Worm (Caenorhabditis elegans) whole organism, young adult: ENCODE results near the gene mfsd-11.

ENCODE experiments used
- B0019.2 ChIP-seq: fragments of 200-800 bp; sonication (Bioruptor generic); conservative IDR thresholded peaks from 2 replicates; pipeline ENCODE4 v1.3.6; 2022; ENCODE audit warnings: missing genetic modification reagents, missing genetic modification characterization, missing compliant biosample characterization
- F23B12.7 ChIP-seq: sonication (generic microtip); optimal IDR thresholded peaks from 2 replicates; lab custom pipeline; 2017; ENCODE audit warnings: missing genetic modification characterization, mild to moderate bottlenecking, missing compliant biosample characterization, antibody characterized with exemption, moderate library complexity; ENCODE audit not compliant: insufficient read depth
- F33H1.4 ChIP-seq: fragments of 200-800 bp; sonication (Bioruptor generic); IDR thresholded peaks from 2 replicates; pipeline ENCODE4 v1.3.6; 2022; ENCODE audit warnings: missing genetic modification reagents, missing genetic modification characterization, missing compliant biosample characterization
- F37B4.10 ChIP-seq: fragments of 200-800 bp; sonication (Bioruptor generic); IDR thresholded peaks from 2 replicates; pipeline ENCODE4 v1.3.6; 2022; ENCODE audit warnings: missing genetic modification characterization, missing compliant biosample characterization
- F49E8.2 ChIP-seq: sonication (generic microtip); optimal IDR thresholded peaks from 3 replicates; lab custom pipeline; 2017; ENCODE audit warnings: missing genetic modification characterization, mild to moderate bottlenecking, missing compliant biosample characterization, antibody characterized with exemption, moderate library complexity; ENCODE audit not compliant: insufficient read depth
- K11D2.4 ChIP-seq: fragments of 200-800 bp; sonication (Bioruptor generic); IDR thresholded peaks from 2 replicates; pipeline ENCODE4 v1.3.6; 2022; ENCODE audit warnings: missing genetic modification reagents, missing genetic modification characterization, missing compliant biosample characterization
- K12H6.12 ChIP-seq: fragments of 200-800 bp; sonication (Bioruptor generic); optimal IDR thresholded peaks from 2 replicates; lab custom pipeline; 2018; ENCODE audit warnings: mild to moderate bottlenecking, missing genetic modification characterization, missing compliant biosample characterization
- Y95B8A.8 ChIP-seq: fragments of 200-800 bp; sonication (Bioruptor generic); IDR thresholded peaks from 2 replicates; pipeline ENCODE4 v1.3.6; 2022; ENCODE audit warnings: missing genetic modification reagents, missing genetic modification characterization, missing compliant biosample characterization
- ZK185.1 ChIP-seq: sonication (generic microtip); optimal IDR thresholded peaks from 2 replicates; lab custom pipeline; 2016; ENCODE audit warnings: mild to moderate bottlenecking, missing genetic modification characterization, missing compliant biosample characterization; ENCODE audit not compliant: poor library complexity, severe bottlenecking
- akir-1 ChIP-seq: fragments of 200-800 bp; sonication (Bioruptor generic); optimal IDR thresholded peaks from 2 replicates; lab custom pipeline; 2018; ENCODE audit warnings: mild to moderate bottlenecking, missing genetic modification characterization, moderate library complexity, missing compliant biosample characterization
- aptf-3 ChIP-seq: fragments of 200-800 bp; sonication (Bioruptor generic); IDR thresholded peaks from 2 replicates; pipeline ENCODE4 v1.3.6; 2022; ENCODE audit warnings: missing genetic modification characterization, missing compliant biosample characterization
- atf-7 ChIP-seq: sonication (generic microtip); optimal IDR thresholded peaks from 2 replicates; lab custom pipeline; 2017; ENCODE audit warnings: mild to moderate bottlenecking, missing genetic modification characterization, missing compliant biosample characterization
- athp-1 ChIP-seq: sonication (generic microtip); optimal IDR thresholded peaks from 2 replicates; lab custom pipeline; 2017; ENCODE audit warnings: mild to moderate bottlenecking, missing genetic modification characterization, missing compliant biosample characterization
- attf-3 ChIP-seq: fragments of 200-800 bp; sonication (Bioruptor generic); conservative IDR thresholded peaks from 2 replicates; pipeline ENCODE4 v1.3.6; 2022; ENCODE audit warnings: missing genetic modification reagents, missing genetic modification characterization, missing compliant biosample characterization
- attf-6 ChIP-seq: fragments of 200-800 bp; sonication (Bioruptor generic); IDR thresholded peaks from 2 replicates; pipeline ENCODE4 v1.3.6; 2022; ENCODE audit warnings: missing genetic modification reagents, missing genetic modification characterization, missing compliant biosample characterization
- ceh-40 ChIP-seq: fragments of 200-800 bp; sonication (Bioruptor generic); IDR thresholded peaks from 2 replicates; pipeline ENCODE4 v1.3.6; 2022; ENCODE audit warnings: missing genetic modification characterization, missing compliant biosample characterization
- ceh-79 ChIP-seq: sonication (generic microtip); optimal IDR thresholded peaks from 2 replicates; lab custom pipeline; 2017; ENCODE audit warnings: mild to moderate bottlenecking, missing genetic modification characterization, missing compliant biosample characterization
- die-1 ChIP-seq: sonication (generic microtip); optimal IDR thresholded peaks from 2 replicates; lab custom pipeline; 2016; ENCODE audit warnings: missing genotype, mild to moderate bottlenecking, missing genetic modification characterization, missing compliant biosample characterization
- dox-1 ChIP-seq: fragments of 200-800 bp; sonication (Bioruptor generic); IDR thresholded peaks from 2 replicates; pipeline ENCODE4 v1.3.6; 2022; ENCODE audit warnings: missing genetic modification reagents, missing genetic modification characterization, missing compliant biosample characterization
- efl-1 ChIP-seq: fragments of 150-350 bp; optimal IDR thresholded peaks from 2 replicates; lab custom pipeline; 2014; ENCODE audit warnings: missing biosample characterization, missing genetic modification reagents, missing genetic modification characterization
- ekl-4 ChIP-seq: fragments of 200-800 bp; sonication (Bioruptor generic); IDR thresholded peaks from 2 replicates; pipeline ENCODE4 v1.3.6; 2022; ENCODE audit warnings: missing genetic modification reagents, missing genetic modification characterization, missing compliant biosample characterization
- ets-4 ChIP-seq: fragments of 200-800 bp; sonication (Bioruptor generic); optimal IDR thresholded peaks from 2 replicates; lab custom pipeline; 2018; ENCODE audit warnings: mild to moderate bottlenecking, missing genetic modification characterization, missing compliant biosample characterization
- fkh-3 ChIP-seq: sonication (generic microtip); optimal IDR thresholded peaks from 2 replicates; lab custom pipeline; 2016; ENCODE audit warnings: mild to moderate bottlenecking, missing genetic modification characterization, missing compliant biosample characterization
- gei-17 ChIP-seq: fragments of 200-800 bp; sonication (Bioruptor generic); optimal IDR thresholded peaks from 2 replicates; lab custom pipeline; 2018; ENCODE audit warnings: mild to moderate bottlenecking, missing genetic modification characterization, missing compliant biosample characterization
- hlh-12 ChIP-seq: sonication (generic microtip); optimal IDR thresholded peaks from 2 replicates; lab custom pipeline; 2016; ENCODE audit warnings: missing genetic modification characterization, missing compliant biosample characterization
- hlh-26 ChIP-seq: fragments of 200-800 bp; sonication (Bioruptor generic); conservative IDR thresholded peaks from 2 replicates; pipeline ENCODE4 v1.3.6; 2022; ENCODE audit warnings: missing genetic modification reagents, missing genetic modification characterization, missing compliant biosample characterization
- hsf-1 ChIP-seq: fragments of 200-800 bp; sonication (Bioruptor generic); IDR thresholded peaks from 2 replicates; pipeline ENCODE4 v1.3.6; 2022; ENCODE audit warnings: missing genetic modification reagents, missing genetic modification characterization, missing compliant biosample characterization
- let-526 ChIP-seq: fragments of 200-800 bp; sonication (Bioruptor generic); IDR thresholded peaks from 2 replicates; pipeline ENCODE4 v1.3.6; 2022; ENCODE audit warnings: missing genetic modification reagents, missing genetic modification characterization, missing compliant biosample characterization
- lsy-27 ChIP-seq: sonication (generic microtip); optimal IDR thresholded peaks from 2 replicates; lab custom pipeline; 2017; ENCODE audit warnings: missing genetic modification characterization, mild to moderate bottlenecking, missing compliant biosample characterization, antibody characterized with exemption, missing genotype, borderline replicate concordance; ENCODE audit not compliant: insufficient read depth
- madf-3 ChIP-seq: fragments of 200-800 bp; sonication (Bioruptor generic); IDR thresholded peaks from 2 replicates; pipeline ENCODE4 v1.3.6; 2022; ENCODE audit warnings: missing genetic modification reagents, missing genetic modification characterization, missing compliant biosample characterization
- mel-28 ChIP-seq: sonication (generic microtip); optimal IDR thresholded peaks from 2 replicates; lab custom pipeline; 2016; ENCODE audit warnings: borderline replicate concordance, mild to moderate bottlenecking, missing genetic modification characterization, missing compliant biosample characterization
- mxl-1 ChIP-seq: sonication (generic microtip); optimal IDR thresholded peaks from 2 replicates; lab custom pipeline; 2016; ENCODE audit warnings: missing genetic modification characterization, missing compliant biosample characterization
- nfya-1 ChIP-seq: sonication (generic microtip); optimal IDR thresholded peaks from 2 replicates; lab custom pipeline; 2017; ENCODE audit warnings: antibody characterized with exemption, missing compliant biosample characterization, missing genetic modification characterization, borderline replicate concordance; ENCODE audit not compliant: insufficient read depth
- nfya-2 ChIP-seq: fragments of 200-800 bp; sonication (Bioruptor generic); IDR thresholded peaks from 2 replicates; pipeline ENCODE4 v1.3.6; 2022; ENCODE audit warnings: missing genetic modification reagents, missing genetic modification characterization, missing compliant biosample characterization
- nhr-120 ChIP-seq: fragments of 200-800 bp; sonication (Bioruptor generic); IDR thresholded peaks from 2 replicates; pipeline ENCODE4 v1.3.6; 2022; ENCODE audit warnings: missing genetic modification characterization, missing compliant biosample characterization
- nhr-80 ChIP-seq: sonication (generic microtip); optimal IDR thresholded peaks from 2 replicates; lab custom pipeline; 2016; ENCODE audit warnings: missing genetic modification characterization, missing compliant biosample characterization
- repo-1 ChIP-seq: sonication (generic microtip); optimal IDR thresholded peaks from 2 replicates; lab custom pipeline; 2017; ENCODE audit warnings: mild to moderate bottlenecking, missing genetic modification characterization, missing compliant biosample characterization
- rpc-1 ChIP-seq, 2 experiments: fragments of 150-350 bp in 1 of 2; sonication (generic microtip) in 1 of 2; optimal IDR thresholded peaks; 2 replicates each; lab custom pipeline; 2014 to 2018; ENCODE audit warnings: missing biosample characterization in 1 of 2, missing genetic modification characterization in 1 of 2, missing genetic modification reagents in 1 of 2, missing genotype in 1 of 2
- sdz-38 ChIP-seq: sonication (generic microtip); optimal IDR thresholded peaks from 2 replicates; lab custom pipeline; 2016; ENCODE audit warnings: missing genotype, missing genetic modification characterization, missing compliant biosample characterization
- snpc-1.3 ChIP-seq: sonication (generic microtip); optimal IDR thresholded peaks from 2 replicates; lab custom pipeline; 2017; ENCODE audit warnings: missing genetic modification characterization, mild to moderate bottlenecking, missing compliant biosample characterization, antibody characterized with exemption, moderate library complexity, missing genotype, missing genetic modification reagents; ENCODE audit not compliant: insufficient read depth
- sptf-2 ChIP-seq: fragments of 200-800 bp; sonication (Bioruptor generic); optimal IDR thresholded peaks from 2 replicates; lab custom pipeline; 2018; ENCODE audit warnings: mild to moderate bottlenecking, missing genetic modification characterization, missing compliant biosample characterization
- tbx-9 ChIP-seq: sonication (generic microtip); optimal IDR thresholded peaks from 2 replicates; lab custom pipeline; 2016; ENCODE audit warnings: borderline replicate concordance, missing genetic modification characterization, inconsistent platforms, missing compliant biosample characterization
- unc-130 ChIP-seq: sonication (generic microtip); optimal IDR thresholded peaks from 2 replicates; lab custom pipeline; 2016; ENCODE audit warnings: missing genetic modification reagents, missing genetic modification characterization, missing compliant biosample characterization
- zim-3 ChIP-seq: sonication (generic microtip); optimal IDR thresholded peaks from 2 replicates; lab custom pipeline; 2017; ENCODE audit warnings: mild to moderate bottlenecking, missing genetic modification characterization, moderate library complexity, missing compliant biosample characterization
- ztf-18 ChIP-seq: sonication (generic microtip); optimal IDR thresholded peaks from 2 replicates; lab custom pipeline; 2016; ENCODE audit warnings: missing genotype, mild to moderate bottlenecking, missing genetic modification characterization, missing compliant biosample characterization
- ztf-22 ChIP-seq: fragments of 200-800 bp; sonication (Bioruptor generic); optimal IDR thresholded peaks from 2 replicates; lab custom pipeline; 2018; ENCODE audit warnings: mild to moderate bottlenecking, missing genetic modification characterization, moderate library complexity, missing compliant biosample characterization
- ztf-26 ChIP-seq: sonication (generic microtip); optimal IDR thresholded peaks from 2 replicates; lab custom pipeline; 2017; ENCODE audit warnings: missing genetic modification characterization, missing compliant biosample characterization
- ztf-28 ChIP-seq: fragments of 200-800 bp; sonication (Bioruptor generic); IDR thresholded peaks from 2 replicates; pipeline ENCODE4 v1.3.6; 2022; ENCODE audit warnings: missing genetic modification reagents, missing genetic modification characterization, missing compliant biosample characterization

mfsd-11 gene

DNA sequence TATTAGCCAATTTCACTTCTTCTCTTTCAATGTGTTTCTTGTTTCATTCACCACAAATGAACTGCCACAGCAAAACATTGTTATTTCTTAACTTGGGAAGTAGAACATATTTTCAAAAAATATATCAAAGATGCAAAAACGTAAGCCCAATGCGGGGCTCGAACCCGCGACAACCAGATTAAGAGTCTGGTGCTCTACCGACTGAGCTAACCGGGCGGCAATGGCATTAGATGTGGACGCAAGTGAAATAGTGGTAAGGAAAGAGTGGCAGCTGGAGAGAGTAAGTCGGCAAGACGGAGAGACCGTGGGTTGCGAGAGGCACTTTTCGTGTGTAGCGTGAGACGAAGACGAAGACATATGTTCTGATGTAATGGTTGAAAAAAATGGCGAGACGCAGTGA lies 47.9 kb downstream of the mfsd-11 start (continued):
- TF ChIP-seq K12H6.12 (tag; lab: Kevin White, UChicago) (peak; percentile 79), aptf-3 (no peak), F49E8.2 (tag; lab: Kevin White, UChicago) (no peak), hlh-12 (peak; percentile 87), attf-6 (peak; percentile 60; the same call in 1 of the 2 replicates), hsf-1 (GFP tag; lab: Robert Waterston, UW) (no peak), ceh-79 (tag; lab: Kevin White, UChicago) (peak; percentile 76), ztf-26 (peak; percentile 92), sptf-2 (GFP tag; lab: Kevin White, UChicago) (no peak), atf-7 (tag; lab: Kevin White, UChicago) (peak; percentile 67), athp-1 (tag; lab: Kevin White, UChicago) (peak; percentile 32), lsy-27 (tag; lab: Kevin White, UChicago) (no peak), mel-28 (tag; lab: Kevin White, UChicago) (peak; percentile 80), F33H1.4 (GFP tag; lab: Robert Waterston, UW) (no peak), fkh-3 (tag; lab: Kevin White, UChicago) (peak; percentile 91), F23B12.7 (peak; percentile 80), nhr-80 (tag; lab: Kevin White, UChicago) (peak; percentile 59), repo-1 (peak; percentile 82), mxl-1 (peak; percentile 91), efl-1 (peak; percentile 8), ztf-22 (GFP tag; lab: Kevin White, UChicago) (peak; percentile 64), dox-1 (GFP tag; lab: Robert Waterston, UW) (no peak; the same call in 1 of the 2 replicates), die-1 (peak; percentile 98), ets-4 (GFP tag; lab: Kevin White, UChicago) (peak; percentile 59), nfya-1 (tag; lab: Kevin White, UChicago) (no peak), nfya-2 (GFP tag; lab: Robert Waterston, UW) (no peak), sdz-38 (peak; percentile 41), gei-17 (GFP tag; lab: Kevin White, UChicago) (peak; percentile 84), ZK185.1 (tag; lab: Kevin White, UChicago) (peak; percentile 95), akir-1 (GFP tag; lab: Kevin White, UChicago) (peak; percentile 35), nhr-120 (GFP tag; lab: Robert Waterston, UW) (peak; percentile 94; the same call in 1 of the 2 replicates), Y95B8A.8 (GFP tag; lab: Robert Waterston, UW) (peak; percentile 70; the same call in 1 of the 2 replicates), zim-3 (peak; percentile 89), ceh-40 (GFP tag; lab: Robert Waterston, UW) (peak; percentile 79), ztf-18 (tag; lab: Kevin White, UChicago) (peak; percentile 81), tbx-9 (peak; percentile 73), B0019.2 (no peak; the same call in 1 of the 2 replicates), snpc-1.3 (tag; lab: Kevin White, UChicago) (peak; percentile 74), let-526 (GFP tag; lab: Robert Waterston, UW) (peak; percentile 92), K11D2.4 (GFP tag; lab: Robert Waterston, UW) (peak; percentile 88), unc-130 (GFP tag; lab: Kevin White, UChicago) (peak; percentile 46), rpc-1 (optimal IDR thresholded peaks at IDR 0.05; lab: Kevin White, UChicago) (peak; percentile 97), rpc-1 (tag; optimal IDR thresholded peaks at IDR 0.05; lab: Kevin White, UChicago) (peak; percentile 99), ekl-4 (peak; percentile 88), F37B4.10 (0 out of 2 replicates have a peak, but pooled peaks have one; percentile 60), hlh-26 (GFP tag; lab: Robert Waterston, UW) (no peak), madf-3 (GFP tag; lab: Robert Waterston, UW) (0 out of 2 replicates have a peak, but pooled peaks have one; percentile 66), attf-3 (GFP tag; lab: Robert Waterston, UW) (peak; percentile 40; the same call in 1 of the 2 replicates), ztf-28 (GFP tag; lab: Robert Waterston, UW) (peak; percentile 84)
